Worm (Caenorhabditis elegans) whole organism, early embryonic: ENCODE measurements around the gene cutl-5.

Experiments used
- B0310.2 ChIP-seq: sonication (generic microtip); optimal IDR thresholded peaks from 2 replicates; lab custom pipeline; 2016; ENCODE audit warnings: mild to moderate bottlenecking, missing genetic modification characterization, missing compliant biosample characterization
- F13C5.2 ChIP-seq: sonication (generic microtip); optimal IDR thresholded peaks from 2 replicates; lab custom pipeline; 2017; ENCODE audit warnings: mild to moderate bottlenecking, missing genetic modification characterization, inconsistent platforms, missing compliant biosample characterization
- aly-1 ChIP-seq: sonication (generic microtip); optimal IDR thresholded peaks from 2 replicates; lab custom pipeline; 2016; ENCODE audit warnings: missing genetic modification characterization, missing compliant biosample characterization
- ama-1 ChIP-seq: fragments of 150-350 bp; optimal IDR thresholded peaks from 2 replicates; lab custom pipeline; 2014
- ceh-13 ChIP-seq: fragments of 200-800 bp; sonication (Bioruptor generic); optimal IDR thresholded peaks from 2 replicates; lab custom pipeline; 2018; ENCODE audit warnings: mild to moderate bottlenecking, missing genetic modification characterization, missing compliant biosample characterization
- ceh-36 ChIP-seq: sonication (generic microtip); optimal IDR thresholded peaks from 2 replicates; lab custom pipeline; 2016; ENCODE audit warnings: missing genetic modification characterization, inconsistent platforms, missing compliant biosample characterization
- ets-7 ChIP-seq: sonication (generic microtip); optimal IDR thresholded peaks from 2 replicates; lab custom pipeline; 2016; ENCODE audit warnings: missing genotype, missing genetic modification characterization, missing compliant biosample characterization
- flt-1 ChIP-seq: fragments of 200-800 bp; sonication (Bioruptor generic); IDR thresholded peaks from 2 replicates; pipeline ENCODE4 v1.3.6; 2022; ENCODE audit warnings: missing genetic modification characterization, missing compliant biosample characterization
- hmbx-1 ChIP-seq: sonication (generic microtip); optimal IDR thresholded peaks from 2 replicates; lab custom pipeline; 2016; ENCODE audit warnings: mild to moderate bottlenecking, missing genetic modification characterization, missing compliant biosample characterization
- hmg-4 ChIP-seq: fragments of 200-800 bp; sonication (Bioruptor generic); optimal IDR thresholded peaks from 2 replicates; lab custom pipeline; 2018; ENCODE audit warnings: mild to moderate bottlenecking, missing genetic modification characterization, missing compliant biosample characterization
- hnd-1 ChIP-seq: sonication (generic microtip); optimal IDR thresholded peaks from 2 replicates; lab custom pipeline; 2016; ENCODE audit warnings: missing genetic modification characterization, missing compliant biosample characterization
- pes-1 ChIP-seq: fragments of 200-800 bp; sonication (Bioruptor generic); IDR thresholded peaks from 2 replicates; pipeline ENCODE4 v1.3.6; 2022; ENCODE audit warnings: missing genetic modification reagents, missing genetic modification characterization, missing compliant biosample characterization
- scrt-1 ChIP-seq: fragments of 200-800 bp; sonication (Bioruptor generic); IDR thresholded peaks from 2 replicates; pipeline ENCODE4 v1.3.6; 2022; ENCODE audit warnings: missing genetic modification characterization, missing compliant biosample characterization
- sea-1 ChIP-seq: fragments of 200-800 bp; sonication (Bioruptor generic); conservative IDR thresholded peaks from 2 replicates; pipeline ENCODE4 v1.3.6; 2022; ENCODE audit warnings: missing genetic modification characterization, missing compliant biosample characterization
- tbx-11 ChIP-seq: fragments of 200-800 bp; sonication (Bioruptor generic); IDR thresholded peaks from 2 replicates; pipeline ENCODE4 v1.3.6; 2022; ENCODE audit warnings: missing genetic modification characterization, missing compliant biosample characterization
- tbx-37 ChIP-seq: fragments of 200-800 bp; sonication (Bioruptor generic); conservative IDR thresholded peaks from 2 replicates; pipeline ENCODE4 v1.3.6; 2022; ENCODE audit warnings: missing genetic modification reagents, missing genetic modification characterization, missing compliant biosample characterization
- tra-4 ChIP-seq: sonication (generic microtip); optimal IDR thresholded peaks from 2 replicates; lab custom pipeline; 2017; ENCODE audit warnings: missing genetic modification characterization, missing compliant biosample characterization

The cutl-5 gene

DNA sequence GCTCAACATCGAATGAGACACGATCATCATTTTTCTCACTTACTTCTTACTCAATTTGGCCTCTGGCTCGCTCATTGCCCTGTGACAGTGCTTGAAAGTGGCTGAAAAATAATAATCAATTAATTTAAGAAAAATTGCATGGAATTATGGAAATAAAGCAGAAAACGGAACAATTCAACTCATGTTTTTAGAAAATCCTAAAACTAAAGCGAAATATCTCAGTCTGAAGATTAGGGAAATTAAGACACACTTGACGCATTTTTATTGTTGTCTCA lies 43.5 kb downstream of the cutl-5 start, which contains the start of gene kars-1:
TSS of gene kars-1 (minus strand) at position 101 of the 275 bp plus-strand sequence.
- TF ChIP-seq tbx-11 (GFP tag; lab: Robert Waterston, UW), result no peak
- no peak for TF ChIP-seq B0310.2 (tag; lab: Kevin White, UChicago)
- TF ChIP-seq hmbx-1 (tag; lab: Kevin White, UChicago), result no peak
- TF ChIP-seq tra-4 (tag; lab: Kevin White, UChicago), result no peak
- no peak for TF ChIP-seq hnd-1 (tag; lab: Kevin White, UChicago)
- TF ChIP-seq scrt-1 (GFP tag; lab: Robert Waterston, UW), result no peak
- TF ChIP-seq ceh-36 (tag; lab: Kevin White, UChicago), result no peak
- no peak for TF ChIP-seq F13C5.2 (tag; lab: Kevin White, UChicago)
- TF ChIP-seq hmg-4 (GFP tag; lab: Kevin White, UChicago), result no peak
- TF ChIP-seq sea-1 (GFP tag; lab: Robert Waterston, UW), result no peak

DNA sequence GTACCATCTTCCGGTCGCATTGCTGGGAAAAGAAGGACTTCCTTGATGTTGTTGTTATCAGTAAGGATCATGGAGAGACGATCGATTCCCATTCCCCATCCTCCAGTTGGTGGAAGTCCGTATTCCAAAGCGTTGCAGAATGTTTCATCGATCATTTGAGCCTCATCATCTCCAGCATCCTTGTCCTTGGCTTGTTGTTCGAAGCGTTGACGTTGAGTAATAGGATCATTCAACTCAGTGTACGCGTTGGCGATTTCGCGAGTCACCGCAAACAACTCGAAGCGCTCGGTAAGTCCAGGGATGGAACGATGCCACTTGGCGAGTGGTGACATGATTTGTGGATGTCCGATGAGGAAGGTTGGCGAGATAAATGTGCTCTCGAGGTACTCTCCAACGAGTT lies 45.3 kb downstream of the cutl-5 start:
- TF ChIP-seq ama-1 (lab: Kevin White, UChicago) (no peak), sea-1 (GFP tag; lab: Robert Waterston, UW) (no peak), F13C5.2 (tag; lab: Kevin White, UChicago) (no peak), hmg-4 (GFP tag; lab: Kevin White, UChicago) (no peak), ceh-13 (GFP tag; lab: Kevin White, UChicago) (no peak), tbx-37 (GFP tag; lab: Robert Waterston, UW) (no peak), tra-4 (tag; lab: Kevin White, UChicago) (no peak), pes-1 (GFP tag; lab: Robert Waterston, UW) (no peak), ceh-36 (tag; lab: Kevin White, UChicago) (no peak), flt-1 (GFP tag; lab: Robert Waterston, UW) (no peak), B0310.2 (tag; lab: Kevin White, UChicago) (no peak), scrt-1 (GFP tag; lab: Robert Waterston, UW) (no peak), ets-7 (tag; lab: Kevin White, UChicago) (no peak), hnd-1 (tag; lab: Kevin White, UChicago) (no peak), hmbx-1 (tag; lab: Kevin White, UChicago) (no peak)

DNA sequence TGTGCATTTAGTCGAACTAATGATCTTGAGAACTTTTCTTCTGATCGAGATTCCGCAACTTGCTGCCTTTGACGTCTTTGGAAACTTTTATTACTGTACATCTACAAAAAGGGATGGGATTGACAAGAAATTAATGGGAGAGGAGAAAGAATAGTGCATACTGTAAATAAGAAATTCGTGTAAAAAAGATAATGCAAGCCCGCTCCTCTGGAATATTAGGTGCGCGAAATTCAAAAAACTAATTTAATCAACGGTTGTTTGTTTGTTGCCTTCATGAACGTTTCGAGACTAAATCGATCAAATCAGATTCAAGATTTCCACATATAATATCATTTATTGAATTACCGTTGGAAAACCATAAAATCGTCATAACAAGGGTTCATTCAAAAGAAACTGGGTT lies 45.8 kb downstream of the cutl-5 start, which contains the start of gene him-14:
TSS of gene him-14 (minus strand) at position 101 of the 400 bp plus-strand sequence.
- TF ChIP-seq ceh-36 (tag; lab: Kevin White, UChicago), result no peak
- no peak for TF ChIP-seq tra-4 (tag; lab: Kevin White, UChicago)
- no peak for TF ChIP-seq pes-1 (GFP tag; lab: Robert Waterston, UW)

DNA sequence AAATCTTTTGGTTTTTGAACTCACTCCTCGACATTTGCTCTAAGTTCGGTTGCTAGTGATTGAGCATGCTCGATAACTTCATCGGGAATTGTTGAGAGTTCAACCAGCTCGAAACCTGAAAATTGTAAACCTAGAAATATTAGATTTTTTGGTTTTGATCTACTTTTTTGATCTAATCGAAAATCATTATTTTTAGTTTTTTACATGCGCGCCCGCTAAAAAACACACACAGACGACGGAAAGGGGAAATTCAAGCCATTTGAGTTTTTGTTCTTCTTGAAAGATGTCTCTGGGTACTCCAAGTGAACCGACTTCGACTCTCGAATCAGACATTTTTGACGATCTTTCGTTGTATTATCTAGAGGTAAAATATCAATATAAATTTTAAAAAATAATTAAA lies 50.3 kb downstream of the cutl-5 start, which contains the start of gene nos-2:
TSS of gene nos-2 (plus strand) at position 228 of the 400 bp plus-strand sequence.
- TF ChIP-seq scrt-1 (GFP tag; lab: Robert Waterston, UW) (no peak), tbx-37 (GFP tag; lab: Robert Waterston, UW) (no peak), ceh-13 (GFP tag; lab: Kevin White, UChicago) (no peak), aly-1 (tag; lab: Kevin White, UChicago) (no peak), F13C5.2 (tag; lab: Kevin White, UChicago) (no peak), ama-1 (lab: Kevin White, UChicago) (no peak), flt-1 (GFP tag; lab: Robert Waterston, UW) (no peak), pes-1 (GFP tag; lab: Robert Waterston, UW) (no peak), ets-7 (tag; lab: Kevin White, UChicago) (no peak), B0310.2 (tag; lab: Kevin White, UChicago) (no peak), hmbx-1 (tag; lab: Kevin White, UChicago) (no peak), tbx-11 (GFP tag; lab: Robert Waterston, UW) (no peak), hnd-1 (tag; lab: Kevin White, UChicago) (no peak), hmg-4 (GFP tag; lab: Kevin White, UChicago) (no peak), tra-4 (tag; lab: Kevin White, UChicago) (no peak), sea-1 (GFP tag; lab: Robert Waterston, UW) (no peak), ceh-36 (tag; lab: Kevin White, UChicago) (no peak)
